Worm (Caenorhabditis elegans) whole organism, L4/young adult: ENCODE measurements around the gene ceh-63.

Experiments
- W03F9.2 ChIP-seq: fragments of 150-350 bp; optimal IDR thresholded peaks from 2 replicates; lab custom pipeline; 2014; ENCODE audit warnings: missing biosample characterization, missing genetic modification characterization
- dao-5 ChIP-seq: sonication (generic microtip); optimal IDR thresholded peaks from 2 replicates; lab custom pipeline; 2016; ENCODE audit warnings: missing genotype, missing genetic modification characterization, moderate library complexity, missing compliant biosample characterization
- him-1 ChIP-seq: sonication (generic microtip); optimal IDR thresholded peaks from 2 replicates; lab custom pipeline; 2016; ENCODE audit warnings: missing genotype, missing genetic modification reagents, missing genetic modification characterization, missing compliant biosample characterization

Gene ceh-63

DNA sequence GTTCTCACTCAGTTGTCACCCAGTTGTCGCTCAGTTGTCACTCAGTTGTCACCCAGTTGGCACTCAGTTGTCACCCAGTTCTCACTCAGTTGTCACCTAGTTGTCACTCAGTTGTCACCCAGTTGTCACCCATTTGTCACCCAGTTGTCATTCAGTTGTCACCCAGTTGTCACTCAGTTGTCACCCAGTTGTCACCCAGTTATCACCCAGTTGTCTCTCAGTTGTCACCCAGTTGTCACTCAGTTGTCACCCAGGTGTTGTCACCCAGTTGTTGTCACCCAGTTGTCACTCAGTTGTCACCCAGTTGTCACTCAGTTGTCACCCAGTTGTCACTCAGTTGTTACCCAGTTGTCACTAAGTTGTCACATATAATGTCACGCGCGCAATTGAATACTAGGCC is 42.3 kb downstream of the ceh-63 start:
- TF ChIP-seq him-1 (tag; lab: Kevin White, UChicago): no peak
- no peak for TF ChIP-seq W03F9.2 (tag; lab: Kevin White, UChicago)
- no peak for TF ChIP-seq dao-5 (tag; lab: Kevin White, UChicago)

DNA sequence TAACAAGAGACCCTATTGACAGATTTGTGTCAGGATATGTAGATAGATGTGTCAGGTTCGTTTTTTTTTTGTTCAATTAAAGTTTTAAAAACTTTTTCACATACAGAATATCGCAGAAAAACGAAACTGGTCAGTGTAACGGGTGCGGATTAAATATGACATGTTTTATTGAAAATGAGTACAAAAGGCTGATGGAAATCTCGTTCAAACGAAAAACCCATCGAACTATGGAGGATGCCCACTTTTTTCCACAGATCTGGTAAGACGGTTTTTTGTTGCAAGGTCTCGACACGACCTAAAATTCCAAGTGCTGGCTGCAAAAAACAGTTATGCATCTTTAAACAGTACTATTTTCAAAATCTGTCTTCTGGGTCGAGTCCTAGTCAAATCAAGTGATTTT is 43.8 kb downstream of the ceh-63 start:
- TF ChIP-seq W03F9.2 (tag; lab: Kevin White, UChicago) (no peak), dao-5 (tag; lab: Kevin White, UChicago) (no peak), him-1 (tag; lab: Kevin White, UChicago) (no peak)

DNA sequence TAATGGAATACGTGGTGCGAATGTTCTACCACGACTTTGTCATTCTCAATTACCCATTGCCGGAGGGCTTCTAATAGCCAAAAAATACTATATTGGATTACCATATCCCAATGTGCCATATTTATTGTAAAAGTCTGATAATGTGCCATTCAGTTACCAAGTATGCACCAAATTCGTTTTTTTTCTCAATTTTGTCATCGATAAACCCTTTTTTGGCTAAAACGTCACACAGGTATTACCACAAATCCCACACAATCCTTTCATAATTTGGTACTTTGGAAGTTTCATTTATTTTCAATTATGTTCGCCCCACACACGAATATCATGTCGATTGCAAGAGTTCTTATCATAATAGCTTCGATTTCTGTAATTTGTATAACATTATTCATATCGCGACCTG is 45.8 kb downstream of the ceh-63 start, which contains the start of gene vep-2:
vep-2 (plus strand) TSS at position 301 of the 400 bp plus-strand sequence.
- TF ChIP-seq him-1 (tag; lab: Kevin White, UChicago): no peak

DNA sequence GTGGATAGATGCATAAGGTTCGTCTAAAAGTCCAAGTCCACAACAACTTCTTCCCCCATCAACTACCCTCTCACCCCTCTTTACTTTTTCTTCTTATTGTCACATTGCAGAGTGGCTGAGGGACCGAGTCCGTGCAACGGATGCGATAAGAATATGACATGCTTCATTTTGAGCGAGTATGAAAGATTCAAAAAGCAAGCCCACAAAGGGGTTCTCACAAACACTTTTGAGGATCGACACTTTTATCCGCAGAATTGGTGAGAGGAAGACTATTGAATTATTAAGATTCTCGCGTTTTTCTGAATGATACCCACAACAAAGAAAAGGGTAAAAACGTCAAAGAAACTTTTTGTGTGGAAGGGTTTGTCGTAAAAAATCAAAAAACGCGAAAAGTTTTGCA is 48.3 kb downstream of the ceh-63 start:
- TF ChIP-seq him-1 (tag; lab: Kevin White, UChicago) (no peak), dao-5 (tag; lab: Kevin White, UChicago) (no peak), W03F9.2 (tag; lab: Kevin White, UChicago) (no peak)

DNA sequence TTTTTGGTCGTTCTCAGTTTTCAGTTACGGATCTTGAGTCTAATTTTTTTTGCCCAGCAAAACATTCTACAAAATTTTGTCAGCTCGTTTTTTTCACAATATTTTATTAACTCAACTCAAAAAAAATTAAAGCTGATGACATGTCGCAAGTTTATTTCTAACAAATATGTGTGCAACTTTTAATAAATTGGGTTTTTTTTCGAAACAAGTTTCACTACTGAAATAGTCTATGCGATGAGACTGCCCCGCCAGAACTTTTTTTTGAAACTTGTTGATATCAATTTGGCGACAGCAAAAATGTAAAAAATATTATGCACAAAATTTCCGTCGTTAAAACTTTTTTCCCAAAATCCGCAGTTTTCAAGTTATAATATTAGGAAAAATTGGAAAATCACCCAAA is 50.7 kb downstream of the ceh-63 start, which contains the start of gene C18B2.2:
C18B2.2 (plus strand) TSS at position 301 of the 400 bp plus-strand sequence.
- TF ChIP-seq him-1 (tag; lab: Kevin White, UChicago) (no peak), dao-5 (tag; lab: Kevin White, UChicago) (no peak), W03F9.2 (tag; lab: Kevin White, UChicago) (no peak)
